Worm (Caenorhabditis elegans) whole organism, young adult: ENCODE measurements around the gene srpa-72.

Source experiments
- B0019.2 ChIP-seq: fragments of 200-800 bp; sonication (Bioruptor generic); conservative IDR thresholded peaks from 2 replicates; pipeline ENCODE4 v1.3.6; 2022; ENCODE audit warnings: missing genetic modification reagents, missing genetic modification characterization, missing compliant biosample characterization
- B0261.1 ChIP-seq: sonication (generic microtip); optimal IDR thresholded peaks from 2 replicates; lab custom pipeline; 2016; ENCODE audit warnings: mild to moderate bottlenecking, missing genetic modification characterization, moderate library complexity, missing compliant biosample characterization
- F57A8.1 ChIP-seq: fragments of 200-800 bp; sonication (Bioruptor generic); optimal IDR thresholded peaks from 2 replicates; lab custom pipeline; 2018; ENCODE audit warnings: mild to moderate bottlenecking, missing genetic modification characterization, moderate library complexity, missing compliant biosample characterization
- Y53G8AR.9 ChIP-seq: fragments of 200-800 bp; sonication (Bioruptor generic); conservative IDR thresholded peaks from 2 replicates; pipeline ENCODE4 v1.3.6; 2022; ENCODE audit warnings: missing genetic modification reagents, missing genetic modification characterization, missing compliant biosample characterization
- Y95B8A.8 ChIP-seq: fragments of 200-800 bp; sonication (Bioruptor generic); IDR thresholded peaks from 2 replicates; pipeline ENCODE4 v1.3.6; 2022; ENCODE audit warnings: missing genetic modification reagents, missing genetic modification characterization, missing compliant biosample characterization
- ama-1 ChIP-seq, 3 experiments: fragments of 150-350 bp in 1 of 3; sonication (generic microtip) in 2 of 3; optimal IDR thresholded peaks; 2 replicates each; lab custom pipeline; 2014 to 2018; ENCODE audit warnings: missing biosample characterization in 2 of 3, missing genetic modification characterization in 2 of 3, missing genetic modification reagents in 2 of 3
- athp-1 ChIP-seq: sonication (generic microtip); optimal IDR thresholded peaks from 2 replicates; lab custom pipeline; 2017; ENCODE audit warnings: mild to moderate bottlenecking, missing genetic modification characterization, missing compliant biosample characterization
- attf-6 ChIP-seq: fragments of 200-800 bp; sonication (Bioruptor generic); IDR thresholded peaks from 2 replicates; pipeline ENCODE4 v1.3.6; 2022; ENCODE audit warnings: missing genetic modification reagents, missing genetic modification characterization, missing compliant biosample characterization
- bed-2 ChIP-seq: fragments of 200-800 bp; sonication (Bioruptor generic); IDR thresholded peaks from 2 replicates; pipeline ENCODE4 v1.3.6; 2022; ENCODE audit warnings: missing genetic modification reagents, missing genetic modification characterization, missing compliant biosample characterization
- cebp-1 ChIP-seq, 2 experiments: fragments of 200-800 bp in 1 of 2; sonication (Bioruptor generic) in 1 of 2; sonication (generic microtip) in 1 of 2; IDR thresholded peaks in 1 of 2; optimal IDR thresholded peaks in 1 of 2; 2 replicates each; pipeline versions ENCODE4 v1.3.6 to Lab custom; 2017 to 2022; ENCODE audit warnings: missing compliant biosample characterization in 2 of 2, missing genetic modification characterization in 2 of 2, mild to moderate bottlenecking in 1 of 2, missing genetic modification reagents in 1 of 2, moderate library complexity in 1 of 2
- ceh-100 ChIP-seq: fragments of 200-800 bp; sonication (Bioruptor generic); IDR thresholded peaks from 2 replicates; pipeline ENCODE4 v1.3.6; 2022; ENCODE audit warnings: missing genetic modification reagents, missing genetic modification characterization, missing compliant biosample characterization
- ceh-79 ChIP-seq: sonication (generic microtip); optimal IDR thresholded peaks from 2 replicates; lab custom pipeline; 2017; ENCODE audit warnings: mild to moderate bottlenecking, missing genetic modification characterization, missing compliant biosample characterization
- dox-1 ChIP-seq: fragments of 200-800 bp; sonication (Bioruptor generic); IDR thresholded peaks from 2 replicates; pipeline ENCODE4 v1.3.6; 2022; ENCODE audit warnings: missing genetic modification reagents, missing genetic modification characterization, missing compliant biosample characterization
- egrh-3 ChIP-seq: fragments of 200-800 bp; sonication (Bioruptor generic); IDR thresholded peaks from 2 replicates; pipeline ENCODE4 v1.3.6; 2022; ENCODE audit warnings: missing genetic modification reagents, missing genetic modification characterization, missing compliant biosample characterization
- ekl-4 ChIP-seq: fragments of 200-800 bp; sonication (Bioruptor generic); IDR thresholded peaks from 2 replicates; pipeline ENCODE4 v1.3.6; 2022; ENCODE audit warnings: missing genetic modification reagents, missing genetic modification characterization, missing compliant biosample characterization
- hlh-26 ChIP-seq: fragments of 200-800 bp; sonication (Bioruptor generic); conservative IDR thresholded peaks from 2 replicates; pipeline ENCODE4 v1.3.6; 2022; ENCODE audit warnings: missing genetic modification reagents, missing genetic modification characterization, missing compliant biosample characterization
- hmg-1.2 ChIP-seq: fragments of 200-800 bp; sonication (Bioruptor generic); IDR thresholded peaks from 2 replicates; pipeline ENCODE4 v1.3.6; 2022; ENCODE audit warnings: missing genetic modification reagents, missing genetic modification characterization, missing compliant biosample characterization
- hrde-1 ChIP-seq: sonication (generic microtip); optimal IDR thresholded peaks from 2 replicates; lab custom pipeline; 2016; ENCODE audit warnings: missing genetic modification characterization, mild to moderate bottlenecking, missing compliant biosample characterization, moderate library complexity, missing genotype, missing genetic modification reagents, borderline replicate concordance
- let-526 ChIP-seq: fragments of 200-800 bp; sonication (Bioruptor generic); IDR thresholded peaks from 2 replicates; pipeline ENCODE4 v1.3.6; 2022; ENCODE audit warnings: missing genetic modification reagents, missing genetic modification characterization, missing compliant biosample characterization
- lir-1 ChIP-seq: fragments of 200-800 bp; sonication (Bioruptor generic); conservative IDR thresholded peaks from 2 replicates; pipeline ENCODE4 v1.3.6; 2022; ENCODE audit warnings: missing genetic modification reagents, missing genetic modification characterization, missing compliant biosample characterization
- madf-8 ChIP-seq: fragments of 200-800 bp; sonication (Bioruptor generic); conservative IDR thresholded peaks from 2 replicates; pipeline ENCODE4 v1.3.6; 2022; ENCODE audit warnings: missing genetic modification reagents, missing genetic modification characterization, missing compliant biosample characterization
- mcd-1 ChIP-seq: fragments of 200-800 bp; sonication (Bioruptor generic); IDR thresholded peaks from 2 replicates; pipeline ENCODE4 v1.3.6; 2022; ENCODE audit warnings: missing genetic modification reagents, missing genetic modification characterization, missing compliant biosample characterization
- mxl-1 ChIP-seq: sonication (generic microtip); optimal IDR thresholded peaks from 2 replicates; lab custom pipeline; 2016; ENCODE audit warnings: missing genetic modification characterization, missing compliant biosample characterization
- nfyb-1 ChIP-seq: fragments of 200-800 bp; sonication (Bioruptor generic); IDR thresholded peaks from 2 replicates; pipeline ENCODE4 v1.3.6; 2022; ENCODE audit warnings: missing genetic modification reagents, missing genetic modification characterization, missing compliant biosample characterization
- nhr-120 ChIP-seq: fragments of 200-800 bp; sonication (Bioruptor generic); IDR thresholded peaks from 2 replicates; pipeline ENCODE4 v1.3.6; 2022; ENCODE audit warnings: missing genetic modification characterization, missing compliant biosample characterization
- nhr-80 ChIP-seq: sonication (generic microtip); optimal IDR thresholded peaks from 2 replicates; lab custom pipeline; 2016; ENCODE audit warnings: missing genetic modification characterization, missing compliant biosample characterization
- rcor-1 ChIP-seq: fragments of 200-800 bp; sonication (Bioruptor generic); IDR thresholded peaks from 2 replicates; pipeline ENCODE4 v1.3.6; 2022; ENCODE audit warnings: missing genetic modification reagents, missing genetic modification characterization, missing compliant biosample characterization
- sdz-38 ChIP-seq: sonication (generic microtip); optimal IDR thresholded peaks from 2 replicates; lab custom pipeline; 2016; ENCODE audit warnings: missing genotype, missing genetic modification characterization, missing compliant biosample characterization
- somi-1 ChIP-seq: fragments of 200-800 bp; sonication (Bioruptor generic); optimal IDR thresholded peaks from 2 replicates; lab custom pipeline; 2018; ENCODE audit warnings: mild to moderate bottlenecking, missing genetic modification characterization, missing compliant biosample characterization
- tbp1 ChIP-seq: fragments of 200-800 bp; sonication (Bioruptor generic); optimal IDR thresholded peaks from 2 replicates; lab custom pipeline; 2018; ENCODE audit warnings: mild to moderate bottlenecking, missing genetic modification characterization, missing compliant biosample characterization
- tbx-9 ChIP-seq: sonication (generic microtip); optimal IDR thresholded peaks from 2 replicates; lab custom pipeline; 2016; ENCODE audit warnings: borderline replicate concordance, missing genetic modification characterization, inconsistent platforms, missing compliant biosample characterization
- zfh-2 ChIP-seq: fragments of 200-800 bp; sonication (Bioruptor generic); conservative IDR thresholded peaks from 2 replicates; pipeline ENCODE4 v1.3.6; 2022; ENCODE audit warnings: missing genetic modification reagents, missing genetic modification characterization, missing compliant biosample characterization
- ztf-3 ChIP-seq: fragments of 200-800 bp; sonication (Bioruptor generic); optimal IDR thresholded peaks from 2 replicates; lab custom pipeline; 2018; ENCODE audit warnings: mild to moderate bottlenecking, missing genetic modification characterization, missing compliant biosample characterization
- ztf-6 ChIP-seq: fragments of 200-800 bp; sonication (Bioruptor generic); IDR thresholded peaks from 2 replicates; pipeline ENCODE4 v1.3.6; 2022; ENCODE audit warnings: missing genetic modification reagents, missing genetic modification characterization, missing compliant biosample characterization

srpa-72 gene

DNA sequence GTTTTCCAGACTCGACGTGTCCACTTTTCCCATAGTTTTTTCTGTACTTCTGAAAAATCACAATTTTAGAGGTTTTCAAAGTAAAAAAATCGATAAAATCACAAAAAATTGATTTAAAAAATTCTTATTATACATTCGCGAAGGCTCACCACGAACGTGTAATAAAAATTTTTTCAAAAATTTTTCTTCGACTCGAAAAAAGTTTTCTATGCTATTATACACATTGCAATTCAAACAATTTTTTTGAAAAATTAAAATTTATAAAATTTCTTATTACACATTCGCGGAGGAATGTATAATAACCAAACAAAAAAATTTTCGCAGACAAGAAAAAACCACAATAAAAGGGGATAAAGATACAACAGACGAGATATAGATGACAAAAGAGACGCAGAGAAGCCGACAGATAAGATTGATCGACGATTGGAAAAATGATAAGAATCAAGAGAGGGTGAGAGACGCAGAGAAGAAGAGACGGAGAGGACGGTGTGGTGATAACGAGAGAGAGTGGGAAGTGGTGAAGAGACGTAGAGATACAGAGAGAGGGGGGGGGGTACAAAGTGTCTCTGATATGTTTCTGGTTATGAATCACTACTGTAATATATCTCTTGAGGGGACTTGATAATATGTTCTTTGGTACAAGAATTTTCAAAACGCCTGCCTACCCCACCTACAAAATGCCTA, 13.4 kb downstream of the srpa-72 start, which contains the start of gene nhr-119 (continued):
- 0 out of 2 replicates have a peak, but pooled peaks have one; percentile 38 for TF ChIP-seq ekl-4 (GFP tag; lab: Robert Waterston, UW)
- TF ChIP-seq madf-8 (GFP tag; lab: Robert Waterston, UW), result no peak
- peak; percentile 66 for TF ChIP-seq egrh-3 (GFP tag; lab: Robert Waterston, UW)
- no peak for TF ChIP-seq B0019.2
- no peak for TF ChIP-seq athp-1 (tag; lab: Kevin White, UChicago)
- TF ChIP-seq B0261.1 (tag; lab: Kevin White, UChicago), result no peak
- TF ChIP-seq let-526 (GFP tag; lab: Robert Waterston, UW), result no peak
- peak; percentile 48; the same call in 1 of the 2 replicates for TF ChIP-seq dox-1 (GFP tag; lab: Robert Waterston, UW)
- TF ChIP-seq Y53G8AR.9 (GFP tag; lab: Robert Waterston, UW), result no peak
- no peak for TF ChIP-seq rcor-1
- TF ChIP-seq tbx-9 (tag; lab: Kevin White, UChicago), result no peak
- no peak for TF ChIP-seq ama-1 (optimal IDR thresholded peaks at IDR 0.05; lab: Kevin White, UChicago)
- no peak for TF ChIP-seq ama-1 (GFP tag; optimal IDR thresholded peaks at IDR 0.05; lab: Kevin White, UChicago)
- TF ChIP-seq F57A8.1 (GFP tag; lab: Kevin White, UChicago), result no peak
- TF ChIP-seq hlh-26 (GFP tag; lab: Robert Waterston, UW), result no peak
- no peak for TF ChIP-seq hrde-1
- TF ChIP-seq somi-1 (GFP tag; lab: Kevin White, UChicago), result no peak
- 0 out of 2 replicates have a peak, but pooled peaks have one; percentile 24 for TF ChIP-seq nfyb-1
- no peak for TF ChIP-seq ceh-79 (tag; lab: Kevin White, UChicago)
- TF ChIP-seq nhr-120 (GFP tag; lab: Robert Waterston, UW), result no peak
- TF ChIP-seq bed-2 (GFP tag; lab: Robert Waterston, UW), result no peak
- TF ChIP-seq mxl-1 (tag; lab: Kevin White, UChicago), result no peak
- no peak for TF ChIP-seq ceh-100 (GFP tag; lab: Robert Waterston, UW)
- TF ChIP-seq lir-1 (GFP tag; lab: Robert Waterston, UW), result no peak

ce11 chrII:2801764-2802163, 14.5 kb downstream of the srpa-72 start:
- TF ChIP-seq zfh-2 (GFP tag; lab: Robert Waterston, UW), result peak; percentile 58; the same call in 1 of the 2 replicates
- peak; percentile 55 for TF ChIP-seq hmg-1.2 (GFP tag; lab: Robert Waterston, UW)
- TF ChIP-seq egrh-3 (GFP tag; lab: Robert Waterston, UW), result no peak

ce11 chrII:2802804-2803586, 15.7 kb downstream of the srpa-72 start:
- no peak for TF ChIP-seq ama-1 (optimal IDR thresholded peaks at IDR 0.05; lab: Kevin White, UChicago)
- no peak for TF ChIP-seq ama-1 (GFP tag; optimal IDR thresholded peaks at IDR 0.05; lab: Kevin White, UChicago)
- no peak for TF ChIP-seq attf-6
- TF ChIP-seq sdz-38 (tag; lab: Kevin White, UChicago), result no peak
- peak; percentile 91 for TF ChIP-seq hmg-1.2 (GFP tag; lab: Robert Waterston, UW)
- peak; percentile 75 for TF ChIP-seq nhr-80 (tag; lab: Kevin White, UChicago)
- TF ChIP-seq ztf-6, result no peak
- TF ChIP-seq tbp1 (GFP tag; lab: Kevin White, UChicago), result no peak
- TF ChIP-seq mcd-1, result no peak
- TF ChIP-seq F57A8.1 (GFP tag; lab: Kevin White, UChicago), result no peak
- TF ChIP-seq ztf-3, result no peak
- no peak for TF ChIP-seq B0019.2
- TF ChIP-seq Y95B8A.8, result no peak
- TF ChIP-seq cebp-1 (GFP tag; IDR thresholded peaks at IDR 0.05; lab: Robert Waterston, UW), result no peak
- peak; percentile 44 for TF ChIP-seq cebp-1 (tag; optimal IDR thresholded peaks at IDR 0.05; lab: Kevin White, UChicago)
- TF ChIP-seq, all 124 proteins: peak for 3
